Worm (Caenorhabditis elegans): ENCODE measurements around the gene F11C1.7.

The F11C1.7 gene

ce11 chrX:13011897-13012296, 22.8 kb downstream of the F11C1.7 start:
- TF ChIP-seq ceh-13 (GFP tag; optimal IDR thresholded peaks at IDR 0.05) (no peak), pes-1 (GFP tag; IDR thresholded peaks at IDR 0.05) (no peak), ceh-36 (tag; optimal IDR thresholded peaks at IDR 0.05) (no peak), sea-1 (GFP tag; conservative IDR thresholded peaks at IDR 0.05) (no peak), F13C5.2 (tag; optimal IDR thresholded peaks at IDR 0.05) (no peak), flt-1 (GFP tag; IDR thresholded peaks at IDR 0.05) (no peak), scrt-1 (GFP tag; IDR thresholded peaks at IDR 0.05) (no peak)

- TF ChIP-seq tbx-37 (GFP tag; conservative IDR thresholded peaks at IDR 0.05), result no peak
Measured at ce11 chrX:13014341-13014740, 25.2 kb downstream of the F11C1.7 start.

- TF ChIP-seq scrt-1 (GFP tag; IDR thresholded peaks at IDR 0.05), result no peak
- TF ChIP-seq hmbx-1 (tag; optimal IDR thresholded peaks at IDR 0.05), result no peak
- TF ChIP-seq sea-1 (GFP tag; conservative IDR thresholded peaks at IDR 0.05), result no peak
- no peak for TF ChIP-seq ceh-13 (GFP tag; optimal IDR thresholded peaks at IDR 0.05)
- TF ChIP-seq tra-4 (tag; optimal IDR thresholded peaks at IDR 0.05), result no peak
- TF ChIP-seq F13C5.2 (tag; optimal IDR thresholded peaks at IDR 0.05), result no peak
- no peak for TF ChIP-seq ets-7 (tag; optimal IDR thresholded peaks at IDR 0.05)
- TF ChIP-seq pes-1 (GFP tag; IDR thresholded peaks at IDR 0.05), result no peak
- no peak for TF ChIP-seq flt-1 (GFP tag; IDR thresholded peaks at IDR 0.05)
- no peak for TF ChIP-seq ceh-36 (tag; optimal IDR thresholded peaks at IDR 0.05)
- TF ChIP-seq B0310.2 (tag; optimal IDR thresholded peaks at IDR 0.05), result no peak
- no peak for TF ChIP-seq hnd-1 (tag; optimal IDR thresholded peaks at IDR 0.05)
Measured at ce11 chrX:13016290-13016689, 27.1 kb downstream of the F11C1.7 start.

ce11 chrX:13021446-13021845, 32.3 kb downstream of the F11C1.7 start:
- TF ChIP-seq aly-1 (tag; optimal IDR thresholded peaks at IDR 0.05) (no peak), ets-7 (tag; optimal IDR thresholded peaks at IDR 0.05) (no peak), ama-1 (optimal IDR thresholded peaks at IDR 0.05) (no peak)

ce11 chrX:13032610-13033009, 43.5 kb downstream of the F11C1.7 start, which contains the start of gene npr-10:
npr-10 (minus strand) TSS chrX:13032710.
- TF ChIP-seq tra-4 (tag; optimal IDR thresholded peaks at IDR 0.05) (no peak), ceh-36 (tag; optimal IDR thresholded peaks at IDR 0.05) (no peak), ama-1 (optimal IDR thresholded peaks at IDR 0.05) (no peak), sea-1 (GFP tag; conservative IDR thresholded peaks at IDR 0.05) (no peak), ets-7 (tag; optimal IDR thresholded peaks at IDR 0.05) (no peak), hnd-1 (tag; optimal IDR thresholded peaks at IDR 0.05) (no peak), flt-1 (GFP tag; IDR thresholded peaks at IDR 0.05) (no peak), ceh-13 (GFP tag; optimal IDR thresholded peaks at IDR 0.05) (no peak), aly-1 (tag; optimal IDR thresholded peaks at IDR 0.05) (no peak), hmg-4 (GFP tag; optimal IDR thresholded peaks at IDR 0.05) (no peak), pes-1 (GFP tag; IDR thresholded peaks at IDR 0.05) (no peak), scrt-1 (GFP tag; IDR thresholded peaks at IDR 0.05) (no peak), hmbx-1 (tag; optimal IDR thresholded peaks at IDR 0.05) (no peak), tbx-37 (GFP tag; conservative IDR thresholded peaks at IDR 0.05) (no peak), F13C5.2 (tag; optimal IDR thresholded peaks at IDR 0.05) (no peak), tbx-11 (GFP tag; IDR thresholded peaks at IDR 0.05) (no peak)

ce11 chrX:13033850-13034249, 44.7 kb downstream of the F11C1.7 start:
- TF ChIP-seq pes-1 (GFP tag; IDR thresholded peaks at IDR 0.05) (no peak), ets-7 (tag; optimal IDR thresholded peaks at IDR 0.05) (no peak)

- no peak for TF ChIP-seq ceh-13 (GFP tag; optimal IDR thresholded peaks at IDR 0.05)
- no peak for TF ChIP-seq ets-7 (tag; optimal IDR thresholded peaks at IDR 0.05)
- no peak for TF ChIP-seq tbx-37 (GFP tag; conservative IDR thresholded peaks at IDR 0.05)
- no peak for TF ChIP-seq tbx-11 (GFP tag; IDR thresholded peaks at IDR 0.05)
- TF ChIP-seq B0310.2 (tag; optimal IDR thresholded peaks at IDR 0.05), result no peak
- no peak for TF ChIP-seq ama-1 (optimal IDR thresholded peaks at IDR 0.05)
Measured at ce11 chrX:13034333-13034732, 45.2 kb downstream of the F11C1.7 start.

- no peak for TF ChIP-seq tra-4 (tag; optimal IDR thresholded peaks at IDR 0.05)
- no peak for TF ChIP-seq hmg-4 (GFP tag; optimal IDR thresholded peaks at IDR 0.05)
- TF ChIP-seq flt-1 (GFP tag; IDR thresholded peaks at IDR 0.05), result no peak
- TF ChIP-seq tbx-11 (GFP tag; IDR thresholded peaks at IDR 0.05), result no peak
Measured at ce11 chrX:13038791-13039190, 49.6 kb downstream of the F11C1.7 start.

All from whole organism, early embryonic.